Fruit fly (Drosophila melanogaster) whole organism, prepupa: ENCODE measurements around the gene Obp99a.

Experiments used
- CG11294 ChIP-seq: fragments of 200-800 bp; sonication (Bioruptor generic); IDR thresholded peaks from 2 replicates; pipeline ENCODE4 v1.3.6; 2022; ENCODE audit warnings: missing biosample characterization, missing genetic modification characterization
- CG11762 ChIP-seq: fragments of 200-800 bp; sonication (Bioruptor generic); optimal IDR thresholded peaks from 3 replicates; lab custom pipeline; 2016; ENCODE audit warnings: missing biosample characterization, missing genetic modification characterization; ENCODE audit not compliant: insufficient read depth
- CG11902 ChIP-seq: fragments of 200-800 bp; sonication (Bioruptor generic); optimal IDR thresholded peaks from 3 replicates; lab custom pipeline; 2016; ENCODE audit warnings: missing biosample characterization, missing genetic modification characterization
- CG15336 ChIP-seq: fragments of 200-800 bp; sonication (Bioruptor generic); IDR thresholded peaks from 2 replicates; pipeline ENCODE4 v1.3.6; 2022; ENCODE audit warnings: missing biosample characterization, missing genetic modification characterization
- CG1621 ChIP-seq: fragments of 200-800 bp; sonication (Bioruptor generic); optimal IDR thresholded peaks from 3 replicates; lab custom pipeline; 2018; ENCODE audit warnings: missing biosample characterization, mild to moderate bottlenecking, missing genetic modification characterization
- CG3032 ChIP-seq: fragments of 200-800 bp; optimal IDR thresholded peaks from 2 replicates; lab custom pipeline; 2019; ENCODE audit warnings: missing biosample characterization, mild to moderate bottlenecking, missing genetic modification characterization, moderate library complexity
- CG32006 ChIP-seq: fragments of 200-800 bp; sonication (Bioruptor generic); optimal IDR thresholded peaks from 3 replicates; lab custom pipeline; 2017; ENCODE audit warnings: missing biosample characterization, mild to moderate bottlenecking, missing genetic modification characterization
- CG34406 ChIP-seq: fragments of 200-800 bp; sonication (Bioruptor generic); optimal IDR thresholded peaks from 3 replicates; lab custom pipeline; 2016; ENCODE audit warnings: missing biosample characterization, missing genetic modification characterization
- CG3919 ChIP-seq: fragments of 200-800 bp; sonication (Bioruptor generic); optimal IDR thresholded peaks from 3 replicates; lab custom pipeline; 2016; ENCODE audit warnings: missing biosample characterization, missing genetic modification characterization
- CG6163 ChIP-seq: fragments of 200-800 bp; sonication (Bioruptor generic); IDR thresholded peaks from 3 replicates; pipeline ENCODE4 v1.3.6; 2022; ENCODE audit warnings: missing biosample characterization, missing genetic modification characterization
- CG6792 ChIP-seq: fragments of 200-800 bp; sonication (Bioruptor generic); optimal IDR thresholded peaks from 3 replicates; lab custom pipeline; 2016; ENCODE audit warnings: missing biosample characterization, missing genetic modification characterization
- CG6808 ChIP-seq: fragments of 200-800 bp; sonication (Bioruptor generic); optimal IDR thresholded peaks from 3 replicates; lab custom pipeline; 2017; ENCODE audit warnings: missing biosample characterization, missing genetic modification characterization, mild to moderate bottlenecking, moderate library complexity, missing genetic modification reagents
- CG7368 ChIP-seq: fragments of 200-800 bp; sonication (Bioruptor generic); optimal IDR thresholded peaks from 3 replicates; lab custom pipeline; 2016; ENCODE audit warnings: missing biosample characterization, missing genetic modification characterization
- CG8319 ChIP-seq: fragments of 200-800 bp; sonication (Bioruptor generic); optimal IDR thresholded peaks from 3 replicates; lab custom pipeline; 2016; ENCODE audit warnings: missing biosample characterization, missing genetic modification characterization
- CG8632 ChIP-seq: fragments of 200-800 bp; sonication (Bioruptor generic); optimal IDR thresholded peaks from 3 replicates; lab custom pipeline; 2016; ENCODE audit warnings: missing biosample characterization, missing genetic modification characterization
- CG9139 ChIP-seq: fragments of 200-800 bp; sonication (Bioruptor generic); optimal IDR thresholded peaks from 3 replicates; lab custom pipeline; 2017; ENCODE audit warnings: missing biosample characterization, mild to moderate bottlenecking, missing genetic modification characterization
- Eip75B ChIP-seq: fragments of 200-800 bp; sonication (Bioruptor generic); optimal IDR thresholded peaks from 3 replicates; lab custom pipeline; 2016; ENCODE audit warnings: missing biosample characterization, missing genetic modification characterization
- Eip78C ChIP-seq: fragments of 200-800 bp; sonication (Bioruptor generic); peaks from one replicate; lab custom pipeline; 2016; ENCODE audit warnings: missing biosample characterization, missing genetic modification characterization
- Eip93F ChIP-seq: fragments of 200-800 bp; sonication (Bioruptor generic); optimal IDR thresholded peaks from 2 replicates; lab custom pipeline; 2016; ENCODE audit warnings: missing biosample characterization, mild to moderate bottlenecking, missing genetic modification characterization
- Ets21C ChIP-seq: fragments of 200-800 bp; sonication (Bioruptor generic); optimal IDR thresholded peaks from 3 replicates; lab custom pipeline; 2016; ENCODE audit warnings: missing biosample characterization, missing genetic modification characterization
- Gug ChIP-seq: fragments of 200-800 bp; sonication (Bioruptor generic); IDR thresholded peaks from 2 replicates; pipeline ENCODE4 v1.3.6; 2022; ENCODE audit warnings: missing biosample characterization, missing genetic modification characterization
- Hr38 ChIP-seq: sonication (Bioruptor generic); optimal IDR thresholded peaks from 2 replicates; lab custom pipeline; 2016; ENCODE audit warnings: missing biosample characterization, missing genetic modification characterization
- Hr4 ChIP-seq: fragments of 200-800 bp; sonication (Bioruptor generic); optimal IDR thresholded peaks from 3 replicates; lab custom pipeline; 2016; ENCODE audit warnings: missing biosample characterization, missing genetic modification characterization
- Met ChIP-seq: fragments of 200-800 bp; sonication (Bioruptor generic); optimal IDR thresholded peaks from 3 replicates; lab custom pipeline; 2016; ENCODE audit warnings: missing biosample characterization, missing genetic modification characterization
- OdsH ChIP-seq: fragments of 200-800 bp; sonication (Bioruptor generic); optimal IDR thresholded peaks from 3 replicates; lab custom pipeline; 2016; ENCODE audit warnings: missing biosample characterization, missing genetic modification characterization
- Smox ChIP-seq: fragments of 200-800 bp; sonication (Bioruptor generic); optimal IDR thresholded peaks from 3 replicates; lab custom pipeline; 2016; ENCODE audit warnings: missing biosample characterization, missing genetic modification characterization
- Sox102F ChIP-seq: fragments of 200-800 bp; sonication (Bioruptor generic); optimal IDR thresholded peaks from 2 replicates; lab custom pipeline; 2016; ENCODE audit warnings: missing biosample characterization, mild to moderate bottlenecking, missing genetic modification characterization
- Sox14 ChIP-seq: fragments of 200-800 bp; sonication (Bioruptor generic); optimal IDR thresholded peaks from 3 replicates; lab custom pipeline; 2016; ENCODE audit warnings: missing biosample characterization, missing genetic modification characterization
- Sox15 ChIP-seq: fragments of 200-800 bp; sonication (Bioruptor generic); optimal IDR thresholded peaks from 3 replicates; lab custom pipeline; 2016; ENCODE audit warnings: missing biosample characterization, missing genetic modification characterization
- achi ChIP-seq: fragments of 200-800 bp; sonication (Bioruptor generic); optimal IDR thresholded peaks from 3 replicates; lab custom pipeline; 2016; ENCODE audit warnings: missing biosample characterization, missing genetic modification characterization
- acj6 ChIP-seq: fragments of 200-800 bp; sonication (Bioruptor generic); optimal IDR thresholded peaks from 3 replicates; lab custom pipeline; 2016; ENCODE audit warnings: missing biosample characterization, missing genetic modification characterization
- cyc ChIP-seq: fragments of 200-800 bp; sonication (Bioruptor generic); optimal IDR thresholded peaks from 3 replicates; lab custom pipeline; 2016; ENCODE audit warnings: missing biosample characterization, missing genetic modification characterization
- dsx ChIP-seq: fragments of 200-800 bp; optimal IDR thresholded peaks from 3 replicates; lab custom pipeline; 2019; ENCODE audit warnings: missing biosample characterization, mild to moderate bottlenecking, missing genetic modification characterization, moderate library complexity; ENCODE audit not compliant: poor library complexity, severe bottlenecking
- esn ChIP-seq: fragments of 200-800 bp; sonication (Bioruptor generic); optimal IDR thresholded peaks from 2 replicates; lab custom pipeline; 2016; ENCODE audit warnings: missing biosample characterization, mild to moderate bottlenecking, missing genetic modification characterization, moderate library complexity
- fd59A ChIP-seq: fragments of 200-800 bp; sonication (Bioruptor generic); optimal IDR thresholded peaks from 2 replicates; lab custom pipeline; 2017; ENCODE audit warnings: missing biosample characterization, mild to moderate bottlenecking, missing genetic modification characterization, missing genetic modification reagents
- fd85E ChIP-seq: fragments of 200-800 bp; sonication (Bioruptor generic); optimal IDR thresholded peaks from 3 replicates; lab custom pipeline; 2016; ENCODE audit warnings: missing biosample characterization, missing genetic modification characterization
- fkh ChIP-seq: fragments of 200-800 bp; sonication (Bioruptor generic); optimal IDR thresholded peaks from 3 replicates; lab custom pipeline; 2017; ENCODE audit warnings: missing biosample characterization, mild to moderate bottlenecking, missing genetic modification characterization, moderate library complexity
- ss ChIP-seq, 2 experiments: fragments of 200-800 bp; sonication (Bioruptor generic); optimal IDR thresholded peaks; 2 replicates in 1 of 2; 3 replicates in 1 of 2; lab custom pipeline; 2017 to 2018; ENCODE audit warnings: mild to moderate bottlenecking in 2 of 2, missing biosample characterization in 2 of 2, missing genetic modification characterization in 2 of 2, moderate library complexity in 1 of 2
- svp ChIP-seq: fragments of 200-800 bp; sonication (Bioruptor generic); peaks from one replicate; lab custom pipeline; 2016; ENCODE audit warnings: missing biosample characterization, missing genetic modification characterization
- topi ChIP-seq: fragments of 200-800 bp; sonication (Bioruptor generic); optimal IDR thresholded peaks from 3 replicates; lab custom pipeline; 2016; ENCODE audit warnings: missing biosample characterization, missing genetic modification characterization

The Obp99a gene

DNA sequence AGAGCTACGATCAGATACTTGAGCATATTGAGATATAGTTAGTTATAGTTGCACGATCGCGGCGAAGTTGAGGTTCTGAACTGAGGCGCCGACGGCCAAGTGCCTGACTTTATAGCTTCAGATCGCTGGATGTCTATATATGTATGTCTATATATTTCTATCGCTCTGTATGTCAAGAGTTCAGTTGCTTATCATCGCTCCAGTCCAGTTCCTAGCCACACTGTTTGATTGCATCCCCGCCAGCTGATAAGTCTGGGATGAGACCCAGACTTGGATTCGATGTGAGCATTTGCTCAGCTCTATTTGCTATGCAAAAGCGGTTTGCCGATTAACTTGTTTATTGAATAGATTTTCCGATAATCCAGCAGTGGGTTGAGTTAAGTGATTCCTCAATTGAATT lies 15.2 kb downstream of the Obp99a start:
- peak; percentile 96 for TF ChIP-seq svp (GFP tag; lab: Kevin White, UChicago)
- no peak for TF ChIP-seq cyc (GFP tag; lab: Kevin White, UChicago)
- peak; percentile 60 for TF ChIP-seq Eip78C (GFP tag; lab: Kevin White, UChicago)

DNA sequence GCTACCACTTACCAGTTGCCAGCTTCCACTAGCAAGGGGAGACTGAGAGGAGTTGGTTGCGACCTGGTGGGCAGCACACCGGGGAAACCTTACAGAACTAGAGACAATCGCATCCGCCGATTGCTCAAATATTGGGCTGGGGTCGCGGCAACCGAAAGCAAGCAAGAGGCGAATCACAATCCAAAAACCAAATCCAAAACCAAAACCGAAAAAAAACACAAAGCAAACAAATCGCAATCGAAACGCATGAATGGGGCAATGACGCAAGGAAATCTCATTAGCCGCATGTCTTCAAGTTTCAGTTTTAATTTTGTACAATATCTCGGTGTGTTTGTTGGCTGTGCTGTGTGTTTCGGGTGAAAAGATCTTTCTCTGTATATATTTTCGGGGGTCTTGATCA lies 17.8 kb downstream of the Obp99a start, which contains the start of gene Obp99c:
Gene Obp99c (minus strand): TSS at position 101 of the 400 bp plus-strand sequence.
- TF ChIP-seq Hr38 (GFP tag; lab: Kevin White, UChicago) (no peak), Eip75B (GFP tag; lab: Kevin White, UChicago) (no peak), CG34406 (GFP tag; lab: Kevin White, UChicago) (no peak)

- TF ChIP-seq Hr4 (GFP tag; lab: Kevin White, UChicago) (no peak), ss (GFP tag; optimal IDR thresholded peaks at IDR 0.05; lab: Kevin White, UChicago) (no peak), CG8319 (GFP tag; lab: Kevin White, UChicago) (no peak), CG6792 (no peak), Hr38 (GFP tag; lab: Kevin White, UChicago) (no peak), OdsH (no peak), acj6 (GFP tag; lab: Kevin White, UChicago) (no peak), CG3032 (tag; lab: Kevin White, UChicago) (no peak), Eip93F (GFP tag; lab: Kevin White, UChicago) (no peak), CG8632 (GFP tag; lab: Kevin White, UChicago) (no peak), Sox102F (GFP tag; lab: Kevin White, UChicago) (no peak), fd85E (GFP tag; lab: Kevin White, UChicago) (no peak), CG6163 (GFP tag; lab: Robert Waterston, UW) (no peak), Sox15 (GFP tag; lab: Kevin White, UChicago) (no peak), Sox14 (GFP tag; lab: Kevin White, UChicago) (no peak), CG11294 (GFP tag; lab: Robert Waterston, UW) (no peak), CG6808 (GFP tag; lab: Kevin White, UChicago) (no peak), Gug (no peak), svp (GFP tag; lab: Kevin White, UChicago) (peak; percentile 78), CG15336 (GFP tag; lab: Robert Waterston, UW) (no peak), Eip78C (GFP tag; lab: Kevin White, UChicago) (peak; percentile 52), CG7368 (GFP tag; lab: Kevin White, UChicago) (no peak), topi (GFP tag; lab: Kevin White, UChicago) (no peak), CG9139 (GFP tag; lab: Kevin White, UChicago) (no peak), achi (GFP tag; lab: Kevin White, UChicago) (no peak), CG32006 (GFP tag; lab: Kevin White, UChicago) (peak; percentile 12), Ets21C (GFP tag; lab: Kevin White, UChicago) (no peak), CG11902 (GFP tag; lab: Kevin White, UChicago) (no peak), Smox (GFP tag; lab: Kevin White, UChicago) (no peak), Eip75B (GFP tag; lab: Kevin White, UChicago) (no peak), fkh (GFP tag; lab: Kevin White, UChicago) (peak; percentile 5), esn (no peak), CG3919 (GFP tag; lab: Kevin White, UChicago) (no peak), Met (GFP tag; lab: Kevin White, UChicago) (no peak), fd59A (no peak), CG11762 (GFP tag; lab: Kevin White, UChicago) (no peak), CG1621 (tag; lab: Kevin White, UChicago) (no peak), dsx (GFP tag; lab: Kevin White, UChicago) (peak; percentile 38)
These were observed 18.5 kb downstream of the Obp99a start for dm6 chr3R:29689833-29690538.
